Fruit fly (Drosophila melanogaster): Measurements from ENCODE around the gene CG46320.

Gene CG46320

DNA sequence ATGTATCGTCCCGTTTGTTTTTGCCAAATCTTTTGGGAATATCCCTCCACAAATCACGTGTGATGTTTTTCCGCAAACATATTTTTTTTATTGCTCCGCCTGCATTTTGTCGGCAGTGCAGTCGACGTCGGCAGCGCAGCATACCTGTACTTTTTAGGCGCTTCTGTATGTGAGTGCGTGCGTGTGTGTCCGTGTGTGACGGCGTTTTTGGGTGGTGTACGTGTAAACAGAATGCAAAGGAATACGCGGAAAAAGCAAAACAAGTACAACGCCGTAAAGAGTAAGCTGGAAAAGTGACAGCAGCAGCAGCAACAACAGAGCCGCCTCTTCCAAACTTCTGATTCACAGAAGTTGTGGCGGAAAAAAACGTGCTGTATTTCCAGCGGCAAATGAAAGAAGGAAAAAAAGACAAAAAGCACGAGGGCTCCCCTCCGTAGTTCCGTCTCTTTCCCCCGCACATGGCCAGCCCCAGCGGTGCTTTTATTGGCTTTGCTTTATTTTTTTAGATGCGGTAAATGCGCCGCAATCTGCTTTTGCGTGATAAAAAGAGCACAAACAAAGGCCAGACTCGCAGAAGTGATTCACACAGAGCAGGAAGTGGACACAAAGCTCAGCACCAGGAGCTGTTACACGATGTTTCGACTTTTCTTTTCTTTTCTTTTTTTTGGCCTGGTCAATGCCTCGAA is 106.3 kb downstream of the CG46320 start (continued):
- TF ChIP-seq CG17186 (GFP tag; optimal IDR thresholded peaks at IDR 0.05) (no peak), sens-2 (GFP tag; IDR thresholded peaks at IDR 0.05) (no peak), CG31365 (tag; optimal IDR thresholded peaks at IDR 0.05) (no peak), zfh2 (GFP tag; optimal IDR thresholded peaks at IDR 0.05) (no peak), NC2β (GFP tag; optimal IDR thresholded peaks at IDR 0.05) (no peak), CG2116 (GFP tag; optimal IDR thresholded peaks at IDR 0.05) (no peak), Mad (GFP tag; optimal IDR thresholded peaks at IDR 0.05) (no peak), HLH4C (GFP tag; IDR thresholded peaks at IDR 0.05; ENCODE audit: partially characterized antibody) (no peak), CG4617 (GFP tag; optimal IDR thresholded peaks at IDR 0.05; ENCODE audit: borderline replicate concordance) (no peak), TFAM (GFP tag; optimal IDR thresholded peaks at IDR 0.05) (no peak), CG7963 (GFP tag; IDR thresholded peaks at IDR 0.05; ENCODE audit: partially characterized antibody) (no peak), twi (tag; optimal IDR thresholded peaks at IDR 0.05) (no peak), nom (GFP tag; optimal IDR thresholded peaks at IDR 0.05) (peak; percentile 97), CG32772 (GFP tag; IDR thresholded peaks at IDR 0.05) (0 out of 2 replicates have a peak, but pooled peaks have one; percentile 11), eve (GFP tag; optimal IDR thresholded peaks at IDR 0.05) (no peak), Poxn (GFP tag; IDR thresholded peaks at IDR 0.05) (no peak), kay (GFP tag; optimal IDR thresholded peaks at IDR 0.05) (no peak), Abd-B (GFP tag; optimal IDR thresholded peaks at IDR 0.05) (peak; percentile 4), slp2 (GFP tag; optimal IDR thresholded peaks at IDR 0.05) (no peak), Ada2b (GFP tag; IDR thresholded peaks at IDR 0.05) (no peak), salm (tag; optimal IDR thresholded peaks at IDR 0.05) (no peak), dm (GFP tag; optimal IDR thresholded peaks at IDR 0.05) (peak; percentile 27), Side (GFP tag; optimal IDR thresholded peaks at IDR 0.05) (no peak), ken (GFP tag; IDR thresholded peaks at IDR 0.05) (no peak), sqz (GFP tag; optimal IDR thresholded peaks at IDR 0.05) (no peak), CG5245 (GFP tag; optimal IDR thresholded peaks at IDR 0.05) (no peak), Stat92E (GFP tag; optimal IDR thresholded peaks at IDR 0.05) (no peak), yki (optimal IDR thresholded peaks at IDR 0.05) (no peak), lmd (GFP tag; IDR thresholded peaks at IDR 0.05) (no peak), schlank (tag; optimal IDR thresholded peaks at IDR 0.05) (no peak), CG11085 (GFP tag; IDR thresholded peaks at IDR 0.05) (no peak), lilli (GFP tag; optimal IDR thresholded peaks at IDR 0.05) (no peak), Doc2 (GFP tag; IDR thresholded peaks at IDR 0.05) (no peak), CG18011 (GFP tag; optimal IDR thresholded peaks at IDR 0.05) (no peak), maf-S (GFP tag; optimal IDR thresholded peaks at IDR 0.05) (no peak), cg (GFP tag; optimal IDR thresholded peaks at IDR 0.05) (peak; percentile 81), fu2 (GFP tag; optimal IDR thresholded peaks at IDR 0.05) (no peak), CG8089 (GFP tag; optimal IDR thresholded peaks at IDR 0.05) (no peak), CG1792 (GFP tag; optimal IDR thresholded peaks at IDR 0.05) (no peak), org-1 (GFP tag; optimal IDR thresholded peaks at IDR 0.05) (no peak), nau (GFP tag; optimal IDR thresholded peaks at IDR 0.05) (no peak), CG6272 (GFP tag; IDR thresholded peaks at IDR 0.05) (no peak), GATAe (GFP tag; conservative IDR thresholded peaks at IDR 0.05) (no peak), nerfin-1 (tag; optimal IDR thresholded peaks at IDR 0.05) (peak; percentile 67), bsh (GFP tag; optimal IDR thresholded peaks at IDR 0.05) (peak in 1 of 2 experiments; percentile 83), Fer2 (tag; optimal IDR thresholded peaks at IDR 0.05) (no peak), cad (GFP tag; optimal IDR thresholded peaks at IDR 0.05) (peak; percentile 45), pfk (GFP tag; optimal IDR thresholded peaks at IDR 0.05) (no peak), CG15073 (GFP tag; optimal IDR thresholded peaks at IDR 0.05) (no peak), cwo (GFP tag; optimal IDR thresholded peaks at IDR 0.05) (peak; percentile 87)
